Worm (Caenorhabditis elegans) whole organism, young adult: ENCODE data around the gene C12D5.10.

Experiments used
- B0261.1 ChIP-seq: sonication (generic microtip); optimal IDR thresholded peaks from 2 replicates; lab custom pipeline; 2016; ENCODE audit warnings: mild to moderate bottlenecking, missing genetic modification characterization, moderate library complexity, missing compliant biosample characterization
- D2030.7 ChIP-seq: fragments of 200-800 bp; sonication (Bioruptor generic); IDR thresholded peaks from 2 replicates; pipeline ENCODE4 v1.3.6; 2022; ENCODE audit warnings: missing genetic modification reagents, missing genetic modification characterization, missing compliant biosample characterization
- F22D6.2 ChIP-seq: sonication (generic microtip); optimal IDR thresholded peaks from 2 replicates; lab custom pipeline; 2016; ENCODE audit warnings: mild to moderate bottlenecking, missing genetic modification characterization, missing compliant biosample characterization
- F23B12.7 ChIP-seq: sonication (generic microtip); optimal IDR thresholded peaks from 2 replicates; lab custom pipeline; 2017; ENCODE audit warnings: missing genetic modification characterization, mild to moderate bottlenecking, missing compliant biosample characterization, antibody characterized with exemption, moderate library complexity; ENCODE audit not compliant: insufficient read depth
- F37B4.10 ChIP-seq: fragments of 200-800 bp; sonication (Bioruptor generic); IDR thresholded peaks from 2 replicates; pipeline ENCODE4 v1.3.6; 2022; ENCODE audit warnings: missing genetic modification characterization, missing compliant biosample characterization
- F39B2.1 ChIP-seq: fragments of 200-800 bp; sonication (Bioruptor generic); IDR thresholded peaks from 2 replicates; pipeline ENCODE4 v1.3.6; 2022; ENCODE audit warnings: missing genetic modification reagents, missing genetic modification characterization, missing compliant biosample characterization
- F49E8.2 ChIP-seq: sonication (generic microtip); optimal IDR thresholded peaks from 3 replicates; lab custom pipeline; 2017; ENCODE audit warnings: missing genetic modification characterization, mild to moderate bottlenecking, missing compliant biosample characterization, antibody characterized with exemption, moderate library complexity; ENCODE audit not compliant: insufficient read depth
- F55B11.4 ChIP-seq: sonication (generic microtip); optimal IDR thresholded peaks from 2 replicates; lab custom pipeline; 2016; ENCODE audit warnings: missing compliant biosample characterization, missing genetic modification characterization, borderline replicate concordance; ENCODE audit not compliant: insufficient read depth
- K11D2.4 ChIP-seq: fragments of 200-800 bp; sonication (Bioruptor generic); IDR thresholded peaks from 2 replicates; pipeline ENCODE4 v1.3.6; 2022; ENCODE audit warnings: missing genetic modification reagents, missing genetic modification characterization, missing compliant biosample characterization
- T07F8.4 ChIP-seq: sonication (generic microtip); optimal IDR thresholded peaks from 2 replicates; lab custom pipeline; 2016; ENCODE audit warnings: mild to moderate bottlenecking, missing genetic modification characterization, moderate library complexity, missing compliant biosample characterization
- Y67H2A.10 ChIP-seq: fragments of 200-800 bp; sonication (Bioruptor generic); conservative IDR thresholded peaks from 2 replicates; pipeline ENCODE4 v1.3.6; 2022; ENCODE audit warnings: missing genetic modification reagents, missing genetic modification characterization, missing compliant biosample characterization
- Y79H2A.3 ChIP-seq: fragments of 200-800 bp; sonication (Bioruptor generic); conservative IDR thresholded peaks from 2 replicates; pipeline ENCODE4 v1.3.6; 2022; ENCODE audit warnings: missing genetic modification reagents, missing genetic modification characterization, missing compliant biosample characterization
- aptf-3 ChIP-seq: fragments of 200-800 bp; sonication (Bioruptor generic); IDR thresholded peaks from 2 replicates; pipeline ENCODE4 v1.3.6; 2022; ENCODE audit warnings: missing genetic modification characterization, missing compliant biosample characterization
- athp-1 ChIP-seq: sonication (generic microtip); optimal IDR thresholded peaks from 2 replicates; lab custom pipeline; 2017; ENCODE audit warnings: mild to moderate bottlenecking, missing genetic modification characterization, missing compliant biosample characterization
- attf-3 ChIP-seq: fragments of 200-800 bp; sonication (Bioruptor generic); conservative IDR thresholded peaks from 2 replicates; pipeline ENCODE4 v1.3.6; 2022; ENCODE audit warnings: missing genetic modification reagents, missing genetic modification characterization, missing compliant biosample characterization
- attf-5 ChIP-seq: fragments of 200-800 bp; sonication (Bioruptor generic); optimal IDR thresholded peaks from 2 replicates; lab custom pipeline; 2018; ENCODE audit warnings: mild to moderate bottlenecking, missing genetic modification characterization, missing compliant biosample characterization
- bed-1 ChIP-seq: fragments of 200-800 bp; sonication (Bioruptor generic); IDR thresholded peaks from 2 replicates; pipeline ENCODE4 v1.3.6; 2022; ENCODE audit warnings: missing genetic modification reagents, missing genetic modification characterization, missing compliant biosample characterization
- ccch-3 ChIP-seq: fragments of 200-800 bp; sonication (Bioruptor generic); optimal IDR thresholded peaks from 2 replicates; lab custom pipeline; 2018; ENCODE audit warnings: mild to moderate bottlenecking, missing genetic modification characterization, missing compliant biosample characterization
- ceh-79 ChIP-seq: sonication (generic microtip); optimal IDR thresholded peaks from 2 replicates; lab custom pipeline; 2017; ENCODE audit warnings: mild to moderate bottlenecking, missing genetic modification characterization, missing compliant biosample characterization
- ceh-91 ChIP-seq: fragments of 200-800 bp; sonication (Bioruptor generic); IDR thresholded peaks from 2 replicates; pipeline ENCODE4 v1.3.6; 2022; ENCODE audit warnings: missing genetic modification reagents, missing genetic modification characterization, missing compliant biosample characterization
- die-1 ChIP-seq: sonication (generic microtip); optimal IDR thresholded peaks from 2 replicates; lab custom pipeline; 2016; ENCODE audit warnings: missing genotype, mild to moderate bottlenecking, missing genetic modification characterization, missing compliant biosample characterization
- gei-17 ChIP-seq: fragments of 200-800 bp; sonication (Bioruptor generic); optimal IDR thresholded peaks from 2 replicates; lab custom pipeline; 2018; ENCODE audit warnings: mild to moderate bottlenecking, missing genetic modification characterization, missing compliant biosample characterization
- hrde-1 ChIP-seq: sonication (generic microtip); optimal IDR thresholded peaks from 2 replicates; lab custom pipeline; 2016; ENCODE audit warnings: missing genetic modification characterization, mild to moderate bottlenecking, missing compliant biosample characterization, moderate library complexity, missing genotype, missing genetic modification reagents, borderline replicate concordance
- lag-1 ChIP-seq: fragments of 200-800 bp; sonication (Bioruptor generic); IDR thresholded peaks from 2 replicates; pipeline ENCODE4 v1.3.6; 2022; ENCODE audit warnings: missing genetic modification reagents, missing genetic modification characterization, missing compliant biosample characterization
- lin-26 ChIP-seq: fragments of 200-800 bp; sonication (Bioruptor generic); IDR thresholded peaks from 2 replicates; pipeline ENCODE4 v1.3.6; 2022; ENCODE audit warnings: missing genetic modification reagents, missing genetic modification characterization, missing compliant biosample characterization
- lsy-27 ChIP-seq: sonication (generic microtip); optimal IDR thresholded peaks from 2 replicates; lab custom pipeline; 2017; ENCODE audit warnings: missing genetic modification characterization, mild to moderate bottlenecking, missing compliant biosample characterization, antibody characterized with exemption, missing genotype, borderline replicate concordance; ENCODE audit not compliant: insufficient read depth
- madf-10 ChIP-seq: sonication (generic microtip); optimal IDR thresholded peaks from 2 replicates; lab custom pipeline; 2016; ENCODE audit warnings: mild to moderate bottlenecking, missing genetic modification characterization, missing compliant biosample characterization
- madf-3 ChIP-seq: fragments of 200-800 bp; sonication (Bioruptor generic); IDR thresholded peaks from 2 replicates; pipeline ENCODE4 v1.3.6; 2022; ENCODE audit warnings: missing genetic modification reagents, missing genetic modification characterization, missing compliant biosample characterization
- mes-4 ChIP-seq: sonication (generic microtip); optimal IDR thresholded peaks from 2 replicates; lab custom pipeline; 2016; ENCODE audit warnings: missing genotype, missing genetic modification characterization, missing compliant biosample characterization
- mxl-1 ChIP-seq: sonication (generic microtip); optimal IDR thresholded peaks from 2 replicates; lab custom pipeline; 2016; ENCODE audit warnings: missing genetic modification characterization, missing compliant biosample characterization
- nhr-27 ChIP-seq: fragments of 200-800 bp; sonication (Bioruptor generic); optimal IDR thresholded peaks from 2 replicates; lab custom pipeline; 2018; ENCODE audit warnings: mild to moderate bottlenecking, missing genetic modification characterization, moderate library complexity, missing compliant biosample characterization
- nhr-80 ChIP-seq: sonication (generic microtip); optimal IDR thresholded peaks from 2 replicates; lab custom pipeline; 2016; ENCODE audit warnings: missing genetic modification characterization, missing compliant biosample characterization
- rcor-1 ChIP-seq: fragments of 200-800 bp; sonication (Bioruptor generic); IDR thresholded peaks from 2 replicates; pipeline ENCODE4 v1.3.6; 2022; ENCODE audit warnings: missing genetic modification reagents, missing genetic modification characterization, missing compliant biosample characterization
- rec-8 ChIP-seq, 2 experiments: sonication (generic microtip); optimal IDR thresholded peaks; 2 replicates each; lab custom pipeline; 2016; ENCODE audit warnings: mild to moderate bottlenecking in 2 of 2, missing genetic modification characterization in 2 of 2, missing genetic modification reagents in 2 of 2, missing genotype in 2 of 2, missing biosample characterization in 1 of 2, missing compliant biosample characterization in 1 of 2, moderate library complexity in 1 of 2
- snpc-1.1 ChIP-seq: sonication (generic microtip); optimal IDR thresholded peaks from 2 replicates; lab custom pipeline; 2017; ENCODE audit warnings: missing genetic modification characterization, mild to moderate bottlenecking, missing compliant biosample characterization, antibody characterized with exemption, moderate library complexity, missing genotype, missing genetic modification reagents; ENCODE audit not compliant: insufficient read depth
- snpc-1.3 ChIP-seq: sonication (generic microtip); optimal IDR thresholded peaks from 2 replicates; lab custom pipeline; 2017; ENCODE audit warnings: missing genetic modification characterization, mild to moderate bottlenecking, missing compliant biosample characterization, antibody characterized with exemption, moderate library complexity, missing genotype, missing genetic modification reagents; ENCODE audit not compliant: insufficient read depth
- snpc-4 ChIP-seq, 5 experiments: fragments of 150-350 bp in 1 of 5; sonication (generic microtip) in 4 of 5; optimal IDR thresholded peaks; 2 replicates each; lab custom pipeline; 2014 to 2018; ENCODE audit warnings: missing genetic modification characterization in 5 of 5, missing biosample characterization in 3 of 5, antibody characterized with exemption in 2 of 5, mild to moderate bottlenecking in 2 of 5, missing compliant biosample characterization in 2 of 5, missing genotype in 2 of 5, moderate library complexity in 2 of 5, missing genetic modification reagents in 1 of 5
- somi-1 ChIP-seq: fragments of 200-800 bp; sonication (Bioruptor generic); optimal IDR thresholded peaks from 2 replicates; lab custom pipeline; 2018; ENCODE audit warnings: mild to moderate bottlenecking, missing genetic modification characterization, missing compliant biosample characterization
- sptf-2 ChIP-seq: fragments of 200-800 bp; sonication (Bioruptor generic); optimal IDR thresholded peaks from 2 replicates; lab custom pipeline; 2018; ENCODE audit warnings: mild to moderate bottlenecking, missing genetic modification characterization, missing compliant biosample characterization
- unc-62 ChIP-seq: fragments of 150-350 bp; optimal IDR thresholded peaks from 2 replicates; lab custom pipeline; 2014; ENCODE audit warnings: missing biosample characterization, missing genetic modification reagents, missing genetic modification characterization
- xnd-1 ChIP-seq: sonication (generic microtip); optimal IDR thresholded peaks from 2 replicates; lab custom pipeline; 2016; ENCODE audit warnings: missing genotype, missing genetic modification reagents, missing genetic modification characterization, missing compliant biosample characterization
- zfh-2 ChIP-seq: fragments of 200-800 bp; sonication (Bioruptor generic); conservative IDR thresholded peaks from 2 replicates; pipeline ENCODE4 v1.3.6; 2022; ENCODE audit warnings: missing genetic modification reagents, missing genetic modification characterization, missing compliant biosample characterization
- zim-3 ChIP-seq: sonication (generic microtip); optimal IDR thresholded peaks from 2 replicates; lab custom pipeline; 2017; ENCODE audit warnings: mild to moderate bottlenecking, missing genetic modification characterization, moderate library complexity, missing compliant biosample characterization
- ztf-18 ChIP-seq: sonication (generic microtip); optimal IDR thresholded peaks from 2 replicates; lab custom pipeline; 2016; ENCODE audit warnings: missing genotype, mild to moderate bottlenecking, missing genetic modification characterization, missing compliant biosample characterization
- ztf-22 ChIP-seq: fragments of 200-800 bp; sonication (Bioruptor generic); optimal IDR thresholded peaks from 2 replicates; lab custom pipeline; 2018; ENCODE audit warnings: mild to moderate bottlenecking, missing genetic modification characterization, moderate library complexity, missing compliant biosample characterization
- ztf-28 ChIP-seq: fragments of 200-800 bp; sonication (Bioruptor generic); IDR thresholded peaks from 2 replicates; pipeline ENCODE4 v1.3.6; 2022; ENCODE audit warnings: missing genetic modification reagents, missing genetic modification characterization, missing compliant biosample characterization
- ztf-3 ChIP-seq: fragments of 200-800 bp; sonication (Bioruptor generic); optimal IDR thresholded peaks from 2 replicates; lab custom pipeline; 2018; ENCODE audit warnings: mild to moderate bottlenecking, missing genetic modification characterization, missing compliant biosample characterization

C12D5.10 gene

ce11 chrV:7730488-7730887 lies 37.2 kb upstream of the C12D5.10 start:
- TF ChIP-seq ceh-79 (tag; lab: Kevin White, UChicago) (no peak), mes-4 (tag; lab: Kevin White, UChicago) (no peak), hrde-1 (no peak), zim-3 (tag; lab: Kevin White, UChicago) (no peak), ztf-22 (GFP tag; lab: Kevin White, UChicago) (no peak), mxl-1 (tag; lab: Kevin White, UChicago) (no peak), lsy-27 (tag; lab: Kevin White, UChicago) (no peak), Y79H2A.3 (GFP tag; lab: Robert Waterston, UW) (no peak), rcor-1 (GFP tag; lab: Robert Waterston, UW) (0 out of 2 replicates have a peak, but pooled peaks have one; percentile 30), F37B4.10 (GFP tag; lab: Robert Waterston, UW) (no peak), F49E8.2 (tag; lab: Kevin White, UChicago) (no peak), lag-1 (GFP tag; lab: Robert Waterston, UW) (no peak), gei-17 (GFP tag; lab: Kevin White, UChicago) (no peak), unc-62 (GFP tag; lab: Kevin White, UChicago) (no peak), somi-1 (GFP tag; lab: Kevin White, UChicago) (peak; percentile 23), die-1 (tag; lab: Kevin White, UChicago) (no peak), madf-10 (tag; lab: Kevin White, UChicago) (peak; percentile 0), D2030.7 (peak; percentile 46; the same call in 1 of the 2 replicates), snpc-1.3 (tag; lab: Kevin White, UChicago) (no peak), attf-3 (GFP tag; lab: Robert Waterston, UW) (no peak), snpc-4 (GFP tag; optimal IDR thresholded peaks at IDR 0.05; lab: Kevin White, UChicago) (peak; percentile 27), snpc-4 (tag; optimal IDR thresholded peaks at IDR 0.05; lab: Kevin White, UChicago) (peak in 1 of 4 experiments; percentile 52), F55B11.4 (tag; lab: Kevin White, UChicago) (no peak), Y67H2A.10 (GFP tag; lab: Robert Waterston, UW) (no peak), zfh-2 (no peak), athp-1 (tag; lab: Kevin White, UChicago) (no peak), F23B12.7 (tag; lab: Kevin White, UChicago) (peak; percentile 5), madf-3 (GFP tag; lab: Robert Waterston, UW) (no peak), ccch-3 (GFP tag; lab: Kevin White, UChicago) (no peak), nhr-27 (no peak), F39B2.1 (GFP tag; lab: Robert Waterston, UW) (no peak), B0261.1 (peak; percentile 76), attf-5 (GFP tag; lab: Kevin White, UChicago) (no peak), K11D2.4 (GFP tag; lab: Robert Waterston, UW) (no peak), T07F8.4 (tag; lab: Kevin White, UChicago) (no peak), ztf-3 (GFP tag; lab: Kevin White, UChicago) (no peak), ceh-91 (no peak), bed-1 (no peak), snpc-1.1 (tag; lab: Kevin White, UChicago) (no peak), rec-8 (tag; optimal IDR thresholded peaks at IDR 0.05; lab: Kevin White, UChicago) (no peak), ztf-18 (tag; lab: Kevin White, UChicago) (no peak), aptf-3 (no peak), sptf-2 (GFP tag; lab: Kevin White, UChicago) (no peak), ztf-28 (0 out of 2 replicates have a peak, but pooled peaks have one; percentile 24), xnd-1 (no peak), nhr-80 (tag; lab: Kevin White, UChicago) (no peak), F22D6.2 (no peak), lin-26 (GFP tag; lab: Robert Waterston, UW) (peak; percentile 52; the same call in 1 of the 2 replicates)
